Worm (Caenorhabditis elegans) whole organism, L3 larva: ENCODE results near the gene T07F12.1.

Source experiments
- R02D3.7 ChIP-seq: fragments of 150-350 bp; optimal IDR thresholded peaks from 2 replicates; lab custom pipeline; 2014; ENCODE audit warnings: missing biosample characterization, missing genetic modification characterization
- ZK546.5 ChIP-seq: sonication (generic microtip); optimal IDR thresholded peaks from 2 replicates; lab custom pipeline; 2017; ENCODE audit warnings: missing biosample characterization, missing genetic modification characterization
- aly-2 ChIP-seq: fragments of 150-350 bp; optimal IDR thresholded peaks from 2 replicates; lab custom pipeline; 2014; ENCODE audit warnings: missing biosample characterization, missing genetic modification characterization
- ceh-16 ChIP-seq: sonication (generic microtip); optimal IDR thresholded peaks from 2 replicates; lab custom pipeline; 2017; ENCODE audit warnings: missing biosample characterization, missing genetic modification characterization
- ceh-28 ChIP-seq: fragments of 150-350 bp; optimal IDR thresholded peaks from 2 replicates; lab custom pipeline; 2014; ENCODE audit warnings: missing biosample characterization, missing genetic modification reagents, missing genetic modification characterization
- hmg-11 ChIP-seq: sonication (generic microtip); optimal IDR thresholded peaks from 2 replicates; lab custom pipeline; 2016; ENCODE audit warnings: missing genetic modification characterization, missing compliant biosample characterization
- lin-15B ChIP-seq: fragments of 150-350 bp; optimal IDR thresholded peaks from 2 replicates; lab custom pipeline; 2014; ENCODE audit warnings: missing biosample characterization, missing genetic modification characterization
- mdl-1 ChIP-seq: fragments of 150-350 bp; optimal IDR thresholded peaks from 2 replicates; lab custom pipeline; 2014; ENCODE audit warnings: missing biosample characterization, missing genetic modification characterization
- nhr-12 ChIP-seq: fragments of 150-350 bp; optimal IDR thresholded peaks from 2 replicates; lab custom pipeline; 2014; ENCODE audit warnings: missing biosample characterization, missing genetic modification characterization
- nhr-237 ChIP-seq: fragments of 150-350 bp; optimal IDR thresholded peaks from 2 replicates; lab custom pipeline; 2014; ENCODE audit warnings: missing biosample characterization, missing genetic modification characterization
- nhr-28 ChIP-seq: fragments of 150-350 bp; optimal IDR thresholded peaks from 2 replicates; lab custom pipeline; 2014; ENCODE audit warnings: missing biosample characterization, missing genetic modification characterization
- nhr-67 ChIP-seq: fragments of 150-350 bp; optimal IDR thresholded peaks from 2 replicates; lab custom pipeline; 2014; ENCODE audit warnings: missing biosample characterization, missing genetic modification characterization
- ztf-4 ChIP-seq: fragments of 150-350 bp; optimal IDR thresholded peaks from 2 replicates; lab custom pipeline; 2014; ENCODE audit warnings: missing biosample characterization, missing genetic modification characterization

DNA sequence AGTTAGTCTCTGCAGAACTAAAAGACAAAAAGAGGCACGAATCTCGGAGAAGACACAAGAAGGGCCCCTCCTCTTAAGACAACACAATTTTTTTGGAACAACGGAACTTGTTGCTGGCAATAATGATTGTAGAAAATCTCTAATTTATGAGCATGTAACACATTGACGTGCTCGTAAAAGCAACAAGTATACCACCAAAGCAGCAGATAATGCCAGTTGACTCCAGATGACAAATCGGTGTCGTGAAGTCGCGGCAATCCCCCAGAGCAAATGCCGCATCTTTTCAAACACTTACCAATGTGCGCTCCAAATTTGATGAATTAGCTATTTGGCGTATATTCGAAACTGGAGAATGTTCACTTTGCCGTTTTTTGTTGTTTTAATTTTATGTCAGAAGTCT lies 29.6 kb upstream of the T07F12.1 start:
- TF ChIP-seq hmg-11 (tag; lab: Kevin White, UChicago), result no peak
- TF ChIP-seq ztf-4 (tag; lab: Kevin White, UChicago), result no peak
- TF ChIP-seq nhr-12 (tag; lab: Kevin White, UChicago), result no peak
- TF ChIP-seq nhr-67 (tag; lab: Kevin White, UChicago), result no peak
- TF ChIP-seq ceh-28 (tag; lab: Kevin White, UChicago), result no peak
- no peak for TF ChIP-seq R02D3.7 (tag; lab: Kevin White, UChicago)
- no peak for TF ChIP-seq mdl-1
- no peak for TF ChIP-seq ZK546.5 (tag; lab: Kevin White, UChicago)
- no peak for TF ChIP-seq ceh-16 (tag; lab: Kevin White, UChicago)
- TF ChIP-seq nhr-28 (tag; lab: Kevin White, UChicago), result no peak
- no peak for TF ChIP-seq aly-2 (tag; lab: Kevin White, UChicago)
- TF ChIP-seq nhr-237 (tag; lab: Kevin White, UChicago), result no peak
- no peak for TF ChIP-seq lin-15B (tag; lab: Kevin White, UChicago)
